Fruit fly (Drosophila melanogaster): ENCODE measurements around the gene Mst36Fa.
A peak's percentile ranks its signal among the peaks of the same experiment; 100 is the strongest.

Mst36Fa gene

DNA sequence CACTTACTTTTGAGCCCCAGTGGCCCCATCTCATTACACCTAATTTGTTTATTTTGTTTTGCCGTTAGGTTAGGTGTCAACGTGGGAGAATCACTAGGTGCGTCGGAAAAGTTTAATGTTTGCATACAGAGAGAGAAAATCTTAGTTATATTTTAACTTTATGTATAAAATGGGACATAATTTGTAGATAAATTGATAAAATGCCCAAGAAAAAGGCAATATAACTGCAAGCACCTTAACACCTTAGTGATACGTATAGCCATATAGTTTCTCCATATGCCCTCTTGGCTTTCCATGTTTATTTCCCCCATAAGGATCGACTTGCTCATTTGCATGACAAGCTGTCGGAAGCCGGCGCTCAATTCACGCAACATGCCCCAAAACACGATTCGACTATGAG is 37.9 kb downstream of the Mst36Fa start:
- TF ChIP-seq rn (GFP tag; IDR thresholded peaks at IDR 0.05) (no peak), CG9948 (tag; optimal IDR thresholded peaks at IDR 0.05) (no peak), Pif1A (GFP tag; optimal IDR thresholded peaks at IDR 0.05) (no peak), CG8301 (tag; optimal IDR thresholded peaks at IDR 0.05) (no peak), CG14655 (GFP tag; optimal IDR thresholded peaks at IDR 0.05) (no peak), D1 (tag; optimal IDR thresholded peaks at IDR 0.05) (no peak), CG15710 (tag; optimal IDR thresholded peaks at IDR 0.05) (no peak), CG10348 (GFP tag; IDR thresholded peaks at IDR 0.05) (no peak), CG4496 (GFP tag; IDR thresholded peaks at IDR 0.05) (no peak), Pif1B (GFP tag; optimal IDR thresholded peaks at IDR 0.05) (no peak), EcR (GFP tag; optimal IDR thresholded peaks at IDR 0.05) (no peak), CG8159 (tag; optimal IDR thresholded peaks at IDR 0.05) (no peak), Ets98B (GFP tag; IDR thresholded peaks at IDR 0.05) (no peak), fd96Ca (GFP tag; IDR thresholded peaks at IDR 0.05) (no peak), CG17806 (tag; optimal IDR thresholded peaks at IDR 0.05) (no peak), Snoo (tag; optimal IDR thresholded peaks at IDR 0.05) (no peak)

DNA sequence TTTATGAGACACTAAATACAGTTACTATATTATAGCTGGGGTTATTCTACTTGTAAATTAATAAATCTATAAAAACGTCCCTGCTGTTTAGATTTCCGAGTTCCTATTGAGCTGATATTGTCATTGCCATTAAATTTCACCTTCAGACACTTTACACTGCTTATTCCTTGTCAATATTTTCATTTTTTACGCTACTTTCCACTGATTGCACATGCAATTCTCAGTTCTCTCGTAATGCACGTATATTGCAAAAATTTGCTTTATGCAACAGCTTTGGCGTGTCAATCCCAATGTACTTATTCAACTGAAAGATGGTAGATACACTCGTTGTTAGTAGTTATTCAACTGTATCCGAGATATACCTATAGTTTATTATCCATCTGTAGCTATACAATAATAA is 44.4 kb downstream of the Mst36Fa start:
- TF ChIP-seq D1 (tag; optimal IDR thresholded peaks at IDR 0.05) (no peak), Pif1A (GFP tag; optimal IDR thresholded peaks at IDR 0.05) (no peak), rn (GFP tag; IDR thresholded peaks at IDR 0.05) (no peak), CG14655 (GFP tag; optimal IDR thresholded peaks at IDR 0.05) (no peak), CG8301 (tag; optimal IDR thresholded peaks at IDR 0.05) (no peak), CG10348 (GFP tag; IDR thresholded peaks at IDR 0.05) (no peak), Snoo (tag; optimal IDR thresholded peaks at IDR 0.05) (no peak), CG8159 (tag; optimal IDR thresholded peaks at IDR 0.05) (no peak), Pif1B (GFP tag; optimal IDR thresholded peaks at IDR 0.05) (no peak), EcR (GFP tag; optimal IDR thresholded peaks at IDR 0.05) (no peak), Ets98B (GFP tag; IDR thresholded peaks at IDR 0.05) (no peak), CG4496 (GFP tag; IDR thresholded peaks at IDR 0.05) (no peak), CG32121 (GFP tag; IDR thresholded peaks at IDR 0.05) (no peak), CG17806 (tag; optimal IDR thresholded peaks at IDR 0.05) (no peak), CG34367 (tag; optimal IDR thresholded peaks at IDR 0.05) (no peak), CG12605 (GFP tag; IDR thresholded peaks at IDR 0.05) (no peak), CG15710 (tag; optimal IDR thresholded peaks at IDR 0.05) (no peak), fd96Ca (GFP tag; IDR thresholded peaks at IDR 0.05) (no peak), CG9948 (tag; optimal IDR thresholded peaks at IDR 0.05) (no peak)

DNA sequence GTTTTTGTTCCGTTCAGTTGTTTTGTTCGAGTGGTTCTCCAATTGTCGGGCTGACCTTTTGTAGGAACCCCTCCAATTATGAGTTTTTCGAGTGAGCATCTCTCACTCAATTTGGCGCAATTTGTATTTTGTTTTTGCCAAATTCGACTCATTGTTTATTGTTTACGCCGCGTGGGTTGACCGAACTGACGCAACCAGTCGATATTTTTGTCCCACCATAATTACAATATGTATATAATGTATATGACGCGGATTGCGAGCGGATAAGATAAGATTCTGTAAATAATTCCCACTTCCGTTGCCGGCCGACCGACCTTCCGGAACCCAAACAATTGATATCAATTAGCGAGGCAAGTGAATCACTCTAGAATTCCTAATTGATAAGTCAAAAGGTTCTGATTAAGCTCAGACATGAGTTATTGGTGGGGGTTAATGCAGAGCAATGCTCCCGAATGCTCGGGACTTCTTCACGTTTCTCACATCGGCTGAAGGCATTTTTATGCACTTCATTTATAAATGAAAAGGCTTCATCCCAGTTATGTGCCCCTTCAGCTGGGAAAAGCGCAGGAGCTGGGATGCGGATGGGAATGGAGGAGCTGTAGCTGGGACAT is 46.1 kb downstream of the Mst36Fa start:
- no peak for TF ChIP-seq Pif1A (GFP tag; optimal IDR thresholded peaks at IDR 0.05)
- peak; percentile 77 for TF ChIP-seq EcR (GFP tag; optimal IDR thresholded peaks at IDR 0.05)

DNA sequence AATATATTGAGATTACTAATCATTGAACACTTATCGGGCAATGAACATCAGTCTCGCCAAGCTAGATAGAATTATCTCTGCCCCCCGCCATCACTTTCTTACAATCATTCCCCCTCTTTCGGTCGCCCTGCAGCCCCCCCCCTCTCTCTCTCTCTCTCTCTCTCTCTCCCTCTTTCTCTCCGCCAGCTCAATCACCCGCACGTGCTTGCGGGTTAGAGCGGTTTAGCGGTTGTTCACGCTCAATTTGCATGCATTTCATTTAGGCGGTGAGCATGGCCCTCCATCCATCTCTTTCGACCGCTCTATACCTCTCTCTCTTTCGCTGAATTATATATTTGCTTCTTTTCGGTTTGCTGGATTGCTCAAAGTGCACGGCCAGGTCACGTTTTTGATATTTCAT is 47.7 kb downstream of the Mst36Fa start:
- peak; percentile 24 for TF ChIP-seq CG13204 (GFP tag; optimal IDR thresholded peaks at IDR 0.05)
- TF ChIP-seq CG9948 (tag; optimal IDR thresholded peaks at IDR 0.05) = no peak
- TF ChIP-seq EcR (GFP tag; optimal IDR thresholded peaks at IDR 0.05) = peak; percentile 63
- no peak for TF ChIP-seq CG14655 (GFP tag; optimal IDR thresholded peaks at IDR 0.05)

DNA sequence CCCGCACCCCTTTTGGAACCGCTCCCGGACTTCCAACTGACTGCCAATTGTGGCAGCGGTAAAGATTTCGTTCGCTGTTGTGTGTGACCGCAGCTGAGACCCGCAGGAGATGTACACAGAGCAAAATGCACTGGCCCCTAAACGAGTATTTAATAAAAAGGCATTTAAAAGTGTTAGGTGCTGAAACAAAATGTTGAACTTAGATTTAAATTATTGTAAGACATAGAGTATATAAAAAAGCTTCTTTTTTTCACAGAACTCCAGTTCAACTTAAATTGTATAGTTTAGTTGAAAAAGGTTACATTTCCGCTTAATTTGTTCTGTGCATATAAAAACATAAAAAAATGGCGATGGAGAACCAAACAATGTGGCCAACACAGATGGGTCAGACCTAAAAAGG is 48.7 kb downstream of the Mst36Fa start:
- peak; percentile 58 for TF ChIP-seq Snoo (tag; optimal IDR thresholded peaks at IDR 0.05)
- TF ChIP-seq CG10348 (GFP tag; IDR thresholded peaks at IDR 0.05) = no peak
- peak; percentile 34 for TF ChIP-seq Pif1B (GFP tag; optimal IDR thresholded peaks at IDR 0.05)
- TF ChIP-seq rn (GFP tag; IDR thresholded peaks at IDR 0.05) = peak; percentile 66
- peak; percentile 69 for TF ChIP-seq CG32121 (GFP tag; IDR thresholded peaks at IDR 0.05)
- peak; percentile 37 for TF ChIP-seq CG13204 (GFP tag; optimal IDR thresholded peaks at IDR 0.05)
- no peak for TF ChIP-seq EcR (GFP tag; optimal IDR thresholded peaks at IDR 0.05)
- TF ChIP-seq fd96Ca (GFP tag; IDR thresholded peaks at IDR 0.05) = no peak
- peak; percentile 56 for TF ChIP-seq CG9948 (tag; optimal IDR thresholded peaks at IDR 0.05)
- peak; percentile 57 for TF ChIP-seq CG8159 (tag; optimal IDR thresholded peaks at IDR 0.05)
- TF ChIP-seq Pif1A (GFP tag; optimal IDR thresholded peaks at IDR 0.05) = peak; percentile 64
- TF ChIP-seq D1 (tag; optimal IDR thresholded peaks at IDR 0.05) = peak; percentile 38
- TF ChIP-seq CG4496 (GFP tag; IDR thresholded peaks at IDR 0.05) = peak; percentile 75; the same call in 2 of the 3 replicates
- TF ChIP-seq CG12605 (GFP tag; IDR thresholded peaks at IDR 0.05) = peak; percentile 29; the same call in 1 of the 2 replicates
- peak; percentile 50 for TF ChIP-seq CG17806 (tag; optimal IDR thresholded peaks at IDR 0.05)
- TF ChIP-seq gl (tag; optimal IDR thresholded peaks at IDR 0.05) = no peak
- TF ChIP-seq CG14655 (GFP tag; optimal IDR thresholded peaks at IDR 0.05) = peak; percentile 84
- peak; percentile 76 for TF ChIP-seq Ets98B (GFP tag; IDR thresholded peaks at IDR 0.05)
- TF ChIP-seq CG15710 (tag; optimal IDR thresholded peaks at IDR 0.05) = peak; percentile 47
- no peak for TF ChIP-seq CG34367 (tag; optimal IDR thresholded peaks at IDR 0.05)
- peak; percentile 82 for TF ChIP-seq CG8301 (tag; optimal IDR thresholded peaks at IDR 0.05)

- TF ChIP-seq CG4496 (GFP tag; IDR thresholded peaks at IDR 0.05) (no peak), Pif1A (GFP tag; optimal IDR thresholded peaks at IDR 0.05) (no peak), Snoo (tag; optimal IDR thresholded peaks at IDR 0.05) (peak; percentile 8), Pif1B (GFP tag; optimal IDR thresholded peaks at IDR 0.05) (no peak)
Measured at dm6 chr2L:18626987-18627386, 49.8 kb downstream of the Mst36Fa start.

DNA sequence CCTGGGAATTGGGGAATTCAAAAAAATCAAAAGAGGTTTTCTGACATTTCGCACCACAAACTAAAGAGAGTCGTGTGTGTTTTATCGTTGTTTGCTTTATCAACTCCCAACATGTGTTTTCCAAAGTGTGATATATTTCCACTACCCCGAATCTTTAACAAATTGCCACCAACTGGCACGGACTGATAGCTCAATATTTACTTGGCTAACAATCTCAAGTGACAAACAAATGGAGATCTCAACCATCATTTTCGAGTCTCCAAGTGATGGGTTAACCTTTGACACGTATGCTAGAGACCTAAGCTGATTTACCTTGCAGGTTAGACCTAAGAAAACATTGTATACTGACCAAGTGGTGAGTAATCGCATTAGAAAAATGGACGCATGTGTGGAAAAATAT is 51.3 kb downstream of the Mst36Fa start:
- no peak for TF ChIP-seq CG17806 (tag; optimal IDR thresholded peaks at IDR 0.05)
- TF ChIP-seq D1 (tag; optimal IDR thresholded peaks at IDR 0.05) = no peak
- TF ChIP-seq CG14655 (GFP tag; optimal IDR thresholded peaks at IDR 0.05) = no peak
- no peak for TF ChIP-seq CG32121 (GFP tag; IDR thresholded peaks at IDR 0.05)
- TF ChIP-seq Ets98B (GFP tag; IDR thresholded peaks at IDR 0.05) = no peak
- no peak for TF ChIP-seq Pif1A (GFP tag; optimal IDR thresholded peaks at IDR 0.05)
- no peak for TF ChIP-seq Snoo (tag; optimal IDR thresholded peaks at IDR 0.05)
- TF ChIP-seq CG8159 (tag; optimal IDR thresholded peaks at IDR 0.05) = no peak
- TF ChIP-seq CG15710 (tag; optimal IDR thresholded peaks at IDR 0.05) = no peak
- no peak for TF ChIP-seq CG10348 (GFP tag; IDR thresholded peaks at IDR 0.05)
- no peak for TF ChIP-seq CG34367 (tag; optimal IDR thresholded peaks at IDR 0.05)
- no peak for TF ChIP-seq Pif1B (GFP tag; optimal IDR thresholded peaks at IDR 0.05)
- TF ChIP-seq EcR (GFP tag; optimal IDR thresholded peaks at IDR 0.05) = no peak
- no peak for TF ChIP-seq CG8301 (tag; optimal IDR thresholded peaks at IDR 0.05)
- no peak for TF ChIP-seq CG13204 (GFP tag; optimal IDR thresholded peaks at IDR 0.05)
- no peak for TF ChIP-seq CG12605 (GFP tag; IDR thresholded peaks at IDR 0.05)
- TF ChIP-seq rn (GFP tag; IDR thresholded peaks at IDR 0.05) = no peak
- no peak for TF ChIP-seq CG9948 (tag; optimal IDR thresholded peaks at IDR 0.05)
- TF ChIP-seq gl (tag; optimal IDR thresholded peaks at IDR 0.05) = no peak
- no peak for TF ChIP-seq fd96Ca (GFP tag; IDR thresholded peaks at IDR 0.05)
